Worm (Caenorhabditis elegans): Measurements from ENCODE around the gene ZK287.4.

DNA sequence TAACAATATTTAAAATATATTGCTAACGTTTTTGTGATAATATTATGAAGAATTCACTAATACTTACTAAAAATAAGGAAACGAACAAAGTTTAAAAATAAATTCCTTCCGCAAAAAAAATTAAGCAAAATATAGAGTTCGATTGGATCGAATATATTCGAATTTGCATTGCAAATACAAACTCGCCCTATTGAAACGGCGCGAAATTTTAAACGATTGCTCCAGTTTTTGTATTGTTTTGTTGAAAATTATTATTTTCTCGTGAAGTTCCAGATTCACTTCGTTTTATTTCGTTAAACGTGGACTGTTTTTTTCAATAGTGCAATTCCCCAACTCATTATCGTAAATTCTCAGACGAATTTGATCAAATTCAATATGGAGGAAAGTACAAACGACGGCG, 40.0 kb downstream of the ZK287.4 start, which contains the start of the genes atl-1 and hcp-2:
- TF ChIP-seq ztf-4 (tag; optimal IDR thresholded peaks at IDR 0.05) (no peak), gmeb-1 (tag; optimal IDR thresholded peaks at IDR 0.05) (peak; percentile 45), lsy-2 (tag; optimal IDR thresholded peaks at IDR 0.05) (no peak), lin-13 (GFP tag; optimal IDR thresholded peaks at IDR 0.05) (no peak), zag-1 (tag; optimal IDR thresholded peaks at IDR 0.05) (no peak), nhr-12 (tag; optimal IDR thresholded peaks at IDR 0.05) (no peak), sma-9 (GFP tag; optimal IDR thresholded peaks at IDR 0.05) (no peak), sma-9 (tag; optimal IDR thresholded peaks at IDR 0.05) (no peak)
